Worm (Caenorhabditis elegans): ENCODE data around the gene F52H3.6.
A peak's percentile ranks its signal among the peaks of the same experiment; 100 is the strongest.

Gene F52H3.6

ce11 chrII:10044961-10045360 is 16.7 kb upstream of the F52H3.6 start, which contains the start of the genes F52H3.11 and bath-38 (continued):
- TF ChIP-seq nhr-6 (tag; optimal IDR thresholded peaks at IDR 0.05) (peak; percentile 38), nhr-11 (tag; optimal IDR thresholded peaks at IDR 0.05) (peak; percentile 25), php-3 (GFP tag; IDR thresholded peaks at IDR 0.05) (no peak), lsy-2 (tag; optimal IDR thresholded peaks at IDR 0.05) (peak in 1 of 2 experiments; percentile 69), lir-3 (tag; optimal IDR thresholded peaks at IDR 0.05) (no peak), mxl-2 (GFP tag; conservative IDR thresholded peaks at IDR 0.05) (no peak), mdl-1 (tag; optimal IDR thresholded peaks at IDR 0.05) (peak in 1 of 2 experiments; percentile 5), dmd-9 (GFP tag; IDR thresholded peaks at IDR 0.05) (no peak)

DNA sequence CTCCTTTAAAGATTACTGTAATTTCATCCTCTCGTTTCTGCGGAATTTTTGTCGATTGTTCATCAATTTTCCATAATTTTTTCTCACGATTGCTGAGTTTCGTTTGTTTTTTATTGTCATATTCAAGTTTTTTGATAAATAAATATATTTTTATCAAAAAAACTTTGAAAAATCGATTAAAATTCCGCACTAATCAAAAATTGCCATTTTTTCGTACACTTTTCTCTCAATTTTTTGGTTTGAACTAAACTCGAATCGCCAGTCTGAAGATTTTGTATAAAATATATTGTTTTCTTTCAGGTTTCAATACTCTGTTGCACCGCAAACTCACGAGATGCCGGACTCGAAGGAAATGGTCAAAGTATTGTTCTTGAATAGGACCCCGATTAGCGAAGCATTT is 12.6 kb upstream of the F52H3.6 start, which contains the start of gene ogr-2:
ogr-2 (plus strand) TSS at position 301 of the 400 bp plus-strand sequence.
- TF ChIP-seq unc-39 (tag; optimal IDR thresholded peaks at IDR 0.05): no peak
- no peak for TF ChIP-seq F26F4.8 (GFP tag; conservative IDR thresholded peaks at IDR 0.05)
- no peak for TF ChIP-seq nhr-76 (tag; optimal IDR thresholded peaks at IDR 0.05)
- TF ChIP-seq egl-27 (tag; optimal IDR thresholded peaks at IDR 0.05): no peak
- TF ChIP-seq attf-4 (tag; optimal IDR thresholded peaks at IDR 0.05): no peak
- no peak for TF ChIP-seq D1046.2 (GFP tag; IDR thresholded peaks at IDR 0.05)
- no peak for TF ChIP-seq jun-1 (tag; optimal IDR thresholded peaks at IDR 0.05)
- no peak for TF ChIP-seq lir-3 (tag; optimal IDR thresholded peaks at IDR 0.05)
- TF ChIP-seq mxl-2 (GFP tag; conservative IDR thresholded peaks at IDR 0.05): no peak
- TF ChIP-seq egl-43 (GFP tag; IDR thresholded peaks at IDR 0.05): no peak
- no peak for TF ChIP-seq nhr-11 (tag; optimal IDR thresholded peaks at IDR 0.05)
- TF ChIP-seq php-3 (GFP tag; IDR thresholded peaks at IDR 0.05): no peak

- TF ChIP-seq unc-130 (GFP tag; optimal IDR thresholded peaks at IDR 0.05) (no peak), hlh-30 (tag; optimal IDR thresholded peaks at IDR 0.05; ENCODE audit: insufficient read depth) (no peak), dmd-8 (GFP tag; IDR thresholded peaks at IDR 0.05) (no peak), hlh-11 (tag; optimal IDR thresholded peaks at IDR 0.05) (peak; percentile 12), sdz-12 (GFP tag; optimal IDR thresholded peaks at IDR 0.05) (no peak), mep-1 (tag; optimal IDR thresholded peaks at IDR 0.05) (no peak), spr-3 (GFP tag; optimal IDR thresholded peaks at IDR 0.05) (no peak), lin-1 (GFP tag; IDR thresholded peaks at IDR 0.05) (no peak), nhr-11 (tag; optimal IDR thresholded peaks at IDR 0.05) (no peak), hif-1 (tag; optimal IDR thresholded peaks at IDR 0.05) (peak in 1 of 2 experiments; percentile 40), mdt-29 (GFP tag; IDR thresholded peaks at IDR 0.05) (no peak), aha-1 (tag) (peak; percentile 7), unc-39 (tag; optimal IDR thresholded peaks at IDR 0.05) (no peak), zip-11 (GFP tag; IDR thresholded peaks at IDR 0.05) (no peak), nhr-102 (tag; optimal IDR thresholded peaks at IDR 0.05) (no peak), zfp-2 (tag; optimal IDR thresholded peaks at IDR 0.05) (no peak), dve-1 (tag; optimal IDR thresholded peaks at IDR 0.05; ENCODE audit: insufficient read depth) (no peak)
Measured at ce11 chrII:10039799-10040198, 11.6 kb upstream of the F52H3.6 start, which contains the start of gene let-268. let-268 (minus strand) TSS chrII:10039980.

ce11 chrII:10035425-10035824 is 7.2 kb upstream of the F52H3.6 start:
- TF ChIP-seq duxl-1 (tag; optimal IDR thresholded peaks at IDR 0.05; ENCODE audit: poor library complexity) (no peak), unc-62 (GFP tag; optimal IDR thresholded peaks at IDR 0.05 in 1 of 2) (peak in 1 of 2 experiments; percentile 93), unc-62 (tag; optimal IDR thresholded peaks at IDR 0.05) (no peak), nhr-28 (tag; optimal IDR thresholded peaks at IDR 0.05) (no peak)

DNA sequence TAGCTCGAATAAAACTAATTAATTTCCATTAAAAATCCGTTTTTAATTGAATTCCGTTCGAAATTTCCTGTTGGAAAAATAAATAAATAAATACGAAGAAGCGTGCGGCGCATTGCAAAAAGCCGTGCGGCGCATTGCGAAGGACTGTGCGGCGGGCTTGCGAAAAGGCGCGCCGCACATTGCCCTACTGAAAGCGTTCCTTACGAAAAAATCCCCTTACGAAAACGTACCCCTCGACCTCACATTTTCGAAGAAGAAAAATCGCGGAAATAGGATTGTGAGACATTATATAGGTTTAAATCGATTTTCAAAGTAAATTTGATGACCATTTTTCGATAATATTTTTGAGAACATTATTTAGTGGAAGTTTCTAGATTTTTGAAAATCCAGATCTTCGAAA is 6.5 kb upstream of the F52H3.6 start:
- TF ChIP-seq set-16 (GFP tag; IDR thresholded peaks at IDR 0.05) (peak; percentile 42; the same call in 1 of the 2 replicates), lin-1 (GFP tag; IDR thresholded peaks at IDR 0.05) (0 out of 2 replicates have a peak, but pooled peaks have one; percentile 25), T26A8.4 (GFP tag; IDR thresholded peaks at IDR 0.05) (peak; percentile 76), hmg-1.1 (GFP tag; IDR thresholded peaks at IDR 0.05) (peak; percentile 89), ctbp-1 (GFP tag; IDR thresholded peaks at IDR 0.05) (peak; percentile 76; the same call in 1 of the 2 replicates), lin-38 (GFP tag; IDR thresholded peaks at IDR 0.05) (peak; percentile 91), tra-1 (GFP tag; IDR thresholded peaks at IDR 0.05) (peak; percentile 49; the same call in 1 of the 2 replicates), dmd-9 (GFP tag; IDR thresholded peaks at IDR 0.05) (0 out of 2 replicates have a peak, but pooled peaks have one; percentile 66), ceh-20 (GFP tag; IDR thresholded peaks at IDR 0.05) (peak; percentile 66; the same call in 1 of the 2 replicates), mdt-29 (GFP tag; IDR thresholded peaks at IDR 0.05) (0 out of 2 replicates have a peak, but pooled peaks have one; percentile 16), dmd-6 (GFP tag; IDR thresholded peaks at IDR 0.05) (peak; percentile 56), arid-1 (GFP tag; conservative IDR thresholded peaks at IDR 0.05) (peak; percentile 58; the same call in 1 of the 2 replicates), vab-7 (GFP tag; IDR thresholded peaks at IDR 0.05) (peak; percentile 86)
